Worm (Caenorhabditis elegans) whole organism, late embryonic: Measurements from ENCODE around the gene K11D12.7.

Source experiments
- C08G9.2 ChIP-seq: sonication (generic microtip); optimal IDR thresholded peaks from 2 replicates; lab custom pipeline; 2016; ENCODE audit warnings: mild to moderate bottlenecking, missing genetic modification characterization, moderate library complexity, missing compliant biosample characterization
- C38D4.7 ChIP-seq: fragments of 200-800 bp; sonication (Bioruptor generic); optimal IDR thresholded peaks from 2 replicates; lab custom pipeline; 2018; ENCODE audit warnings: mild to moderate bottlenecking, missing genetic modification characterization, moderate library complexity, missing compliant biosample characterization
- F13H6.1 ChIP-seq: sonication (generic microtip); optimal IDR thresholded peaks from 2 replicates; lab custom pipeline; 2016; ENCODE audit warnings: missing genetic modification characterization, missing compliant biosample characterization
- K02D7.2 ChIP-seq: sonication (generic microtip); optimal IDR thresholded peaks from 2 replicates; lab custom pipeline; 2017; ENCODE audit warnings: mild to moderate bottlenecking, missing genetic modification characterization, missing compliant biosample characterization
- K09A11.1 ChIP-seq: sonication (generic microtip); optimal IDR thresholded peaks from 2 replicates; lab custom pipeline; 2017; ENCODE audit warnings: antibody characterized with exemption, mild to moderate bottlenecking, missing genetic modification characterization, missing compliant biosample characterization; ENCODE audit not compliant: insufficient read depth
- ahr-1 ChIP-seq: sonication (generic microtip); optimal IDR thresholded peaks from 2 replicates; lab custom pipeline; 2016; ENCODE audit warnings: missing genetic modification characterization, missing compliant biosample characterization
- ama-1 ChIP-seq: fragments of 150-350 bp; optimal IDR thresholded peaks from 2 replicates; lab custom pipeline; 2014
- ceh-14 ChIP-seq: sonication (generic microtip); optimal IDR thresholded peaks from 2 replicates; lab custom pipeline; 2016; ENCODE audit warnings: missing genotype, missing genetic modification characterization, missing compliant biosample characterization
- ceh-19 ChIP-seq: fragments of 200-800 bp; sonication (Bioruptor generic); optimal IDR thresholded peaks from 2 replicates; lab custom pipeline; 2018; ENCODE audit warnings: mild to moderate bottlenecking, missing genetic modification characterization, missing compliant biosample characterization
- ceh-2 ChIP-seq: sonication (generic microtip); optimal IDR thresholded peaks from 2 replicates; lab custom pipeline; 2016; ENCODE audit warnings: missing genotype, missing genetic modification characterization, missing compliant biosample characterization
- ceh-24 ChIP-seq: sonication (generic microtip); optimal IDR thresholded peaks from 2 replicates; lab custom pipeline; 2016; ENCODE audit warnings: mild to moderate bottlenecking, missing genetic modification characterization, missing compliant biosample characterization
- ceh-30 ChIP-seq: fragments of 150-350 bp; optimal IDR thresholded peaks from 2 replicates; lab custom pipeline; 2014; ENCODE audit warnings: missing biosample characterization, missing genetic modification characterization
- ceh-31 ChIP-seq: sonication (generic microtip); optimal IDR thresholded peaks from 2 replicates; lab custom pipeline; 2016; ENCODE audit warnings: missing genetic modification characterization, missing compliant biosample characterization
- ceh-48 ChIP-seq: sonication (generic microtip); optimal IDR thresholded peaks from 2 replicates; lab custom pipeline; 2016; ENCODE audit warnings: missing genetic modification characterization, inconsistent platforms, missing compliant biosample characterization
- ceh-6 ChIP-seq: fragments of 200-800 bp; sonication (Bioruptor generic); optimal IDR thresholded peaks from 2 replicates; lab custom pipeline; 2018; ENCODE audit warnings: mild to moderate bottlenecking, missing genetic modification characterization, missing compliant biosample characterization
- ceh-9 ChIP-seq: sonication (generic microtip); optimal IDR thresholded peaks from 2 replicates; lab custom pipeline; 2016; ENCODE audit warnings: mild to moderate bottlenecking, missing genetic modification characterization, inconsistent platforms, missing compliant biosample characterization
- che-1 ChIP-seq: sonication (generic microtip); optimal IDR thresholded peaks from 2 replicates; lab custom pipeline; 2016; ENCODE audit warnings: mild to moderate bottlenecking, missing genetic modification characterization, missing compliant biosample characterization
- dmd-4 ChIP-seq: sonication (generic microtip); optimal IDR thresholded peaks from 2 replicates; lab custom pipeline; 2016; ENCODE audit warnings: borderline replicate concordance, missing genetic modification characterization, missing compliant biosample characterization
- dve-1 ChIP-seq: sonication (generic microtip); optimal IDR thresholded peaks from 2 replicates; lab custom pipeline; 2017; ENCODE audit warnings: antibody characterized with exemption, mild to moderate bottlenecking, missing genetic modification characterization, missing compliant biosample characterization
- elt-4 ChIP-seq: sonication (generic microtip); optimal IDR thresholded peaks from 2 replicates; lab custom pipeline; 2016; ENCODE audit warnings: missing genetic modification characterization, missing compliant biosample characterization
- fkh-10 ChIP-seq: fragments of 150-350 bp; optimal IDR thresholded peaks from 2 replicates; lab custom pipeline; 2014; ENCODE audit warnings: missing biosample characterization, missing genetic modification reagents, missing genetic modification characterization
- fkh-6 ChIP-seq: sonication (generic microtip); optimal IDR thresholded peaks from 2 replicates; lab custom pipeline; 2016; ENCODE audit warnings: missing genetic modification characterization, missing compliant biosample characterization
- gmeb-2 ChIP-seq: sonication (generic microtip); optimal IDR thresholded peaks from 2 replicates; lab custom pipeline; 2016; ENCODE audit warnings: missing genetic modification characterization, inconsistent platforms, missing compliant biosample characterization
- hlh-15 ChIP-seq: sonication (generic microtip); optimal IDR thresholded peaks from 2 replicates; lab custom pipeline; 2016; ENCODE audit warnings: missing genetic modification characterization, missing compliant biosample characterization
- hlh-30 ChIP-seq: sonication (generic microtip); optimal IDR thresholded peaks from 2 replicates; lab custom pipeline; 2017; ENCODE audit warnings: antibody characterized with exemption, missing genetic modification characterization, missing compliant biosample characterization; ENCODE audit not compliant: insufficient read depth
- hlh-6 ChIP-seq: sonication (generic microtip); optimal IDR thresholded peaks from 2 replicates; lab custom pipeline; 2016; ENCODE audit warnings: missing genotype, missing genetic modification characterization, missing compliant biosample characterization
- lim-6 ChIP-seq: sonication (generic microtip); optimal IDR thresholded peaks from 2 replicates; lab custom pipeline; 2016; ENCODE audit warnings: missing genetic modification characterization, missing compliant biosample characterization
- lin-11 ChIP-seq: fragments of 200-800 bp; sonication (Bioruptor generic); optimal IDR thresholded peaks from 2 replicates; lab custom pipeline; 2018; ENCODE audit warnings: mild to moderate bottlenecking, missing genetic modification characterization, missing compliant biosample characterization
- nhr-11 ChIP-seq: fragments of 150-350 bp; optimal IDR thresholded peaks from 2 replicates; lab custom pipeline; 2014; ENCODE audit warnings: missing biosample characterization, missing genetic modification characterization
- nhr-232 ChIP-seq: sonication (generic microtip); optimal IDR thresholded peaks from 2 replicates; lab custom pipeline; 2016; ENCODE audit warnings: missing genetic modification characterization, missing compliant biosample characterization
- npax-4 ChIP-seq: sonication (generic microtip); optimal IDR thresholded peaks from 2 replicates; lab custom pipeline; 2016; ENCODE audit warnings: missing genetic modification characterization, missing compliant biosample characterization
- pag-3 ChIP-seq: sonication (generic microtip); optimal IDR thresholded peaks from 2 replicates; lab custom pipeline; 2016; ENCODE audit warnings: missing compliant biosample characterization, missing genetic modification characterization, borderline replicate concordance
- pha-2 ChIP-seq: sonication (generic microtip); optimal IDR thresholded peaks from 2 replicates; lab custom pipeline; 2017; ENCODE audit warnings: mild to moderate bottlenecking, missing genetic modification characterization, missing compliant biosample characterization
- pha-4 ChIP-seq: fragments of 150-350 bp; optimal IDR thresholded peaks from 2 replicates; lab custom pipeline; 2018; ENCODE audit warnings: missing biosample characterization, missing genetic modification reagents, missing genetic modification characterization
- pqm-1 ChIP-seq: sonication (generic microtip); optimal IDR thresholded peaks from 2 replicates; lab custom pipeline; 2016; ENCODE audit warnings: missing genetic modification characterization, missing compliant biosample characterization
- pros-1 ChIP-seq: fragments of 150-350 bp; optimal IDR thresholded peaks from 2 replicates; lab custom pipeline; 2014; ENCODE audit warnings: missing biosample characterization, missing genetic modification reagents, missing genetic modification characterization
- ref-2 ChIP-seq: sonication (generic microtip); optimal IDR thresholded peaks from 2 replicates; lab custom pipeline; 2016; ENCODE audit warnings: missing genetic modification characterization, missing compliant biosample characterization
- rnt-1 ChIP-seq: sonication (generic microtip); optimal IDR thresholded peaks from 2 replicates; lab custom pipeline; 2016; ENCODE audit warnings: missing genetic modification characterization, missing compliant biosample characterization
- sdc-2 ChIP-seq: sonication (generic microtip); optimal IDR thresholded peaks from 2 replicates; lab custom pipeline; 2016; ENCODE audit warnings: missing genotype, missing genetic modification characterization, missing compliant biosample characterization
- sox-4 ChIP-seq: sonication (generic microtip); optimal IDR thresholded peaks from 2 replicates; lab custom pipeline; 2017; ENCODE audit warnings: mild to moderate bottlenecking, missing genetic modification characterization, inconsistent platforms, missing compliant biosample characterization
- syd-9 ChIP-seq: sonication (generic microtip); optimal IDR thresholded peaks from 2 replicates; lab custom pipeline; 2016; ENCODE audit warnings: mild to moderate bottlenecking, missing genetic modification characterization, moderate library complexity, missing compliant biosample characterization
- tbx-7 ChIP-seq: sonication (generic microtip); optimal IDR thresholded peaks from 2 replicates; lab custom pipeline; 2016; ENCODE audit warnings: missing genotype, missing genetic modification characterization, missing compliant biosample characterization
- ttx-3 ChIP-seq: sonication (generic microtip); optimal IDR thresholded peaks from 2 replicates; lab custom pipeline; 2016; ENCODE audit warnings: missing genetic modification reagents, missing genetic modification characterization, missing compliant biosample characterization
- unc-3 ChIP-seq, 2 experiments: fragments of 200-800 bp in 1 of 2; sonication (Bioruptor generic) in 1 of 2; sonication (generic microtip) in 1 of 2; conservative IDR thresholded peaks in 1 of 2; optimal IDR thresholded peaks in 1 of 2; 2 replicates each; pipeline versions ENCODE4 v1.3.6 to Lab custom; 2016 to 2022; ENCODE audit warnings: missing compliant biosample characterization in 2 of 2, missing genetic modification characterization in 2 of 2, missing genetic modification reagents in 1 of 2
- unc-86 ChIP-seq: sonication (generic microtip); optimal IDR thresholded peaks from 2 replicates; lab custom pipeline; 2016; ENCODE audit warnings: missing genetic modification characterization, missing compliant biosample characterization
- ztf-16 ChIP-seq: sonication (generic microtip); optimal IDR thresholded peaks from 2 replicates; lab custom pipeline; 2017; ENCODE audit warnings: missing genetic modification characterization, missing compliant biosample characterization

K11D12.7 gene

ce11 chrV:5052233-5052632, 16.0 kb upstream of the K11D12.7 start, which contains the start of gene K11D12.12:
Gene K11D12.12 (plus strand): TSS chrV:5052261.
- no peak for TF ChIP-seq ceh-24
- TF ChIP-seq pros-1 (tag; lab: Kevin White, UChicago), result no peak
- TF ChIP-seq hlh-6, result no peak
- no peak for TF ChIP-seq unc-86 (tag; lab: Kevin White, UChicago)
- TF ChIP-seq ztf-16, result no peak
- no peak for TF ChIP-seq ceh-9 (tag; lab: Kevin White, UChicago)
- TF ChIP-seq npax-4 (tag; lab: Kevin White, UChicago), result no peak
- TF ChIP-seq tbx-7 (tag; lab: Kevin White, UChicago), result no peak
- TF ChIP-seq ahr-1 (tag; lab: Kevin White, UChicago), result no peak
- no peak for TF ChIP-seq K02D7.2 (tag; lab: Kevin White, UChicago)
- TF ChIP-seq ceh-48 (tag; lab: Kevin White, UChicago), result no peak
- no peak for TF ChIP-seq pqm-1 (tag; lab: Kevin White, UChicago)
- no peak for TF ChIP-seq ceh-30
- TF ChIP-seq rnt-1 (tag; lab: Kevin White, UChicago), result no peak
- TF ChIP-seq ref-2, result no peak
- TF ChIP-seq K09A11.1 (tag; lab: Kevin White, UChicago), result no peak
- no peak for TF ChIP-seq ceh-19 (GFP tag; lab: Kevin White, UChicago)
- no peak for TF ChIP-seq pha-4 (tag; lab: Kevin White, UChicago)
- no peak for TF ChIP-seq sdc-2

ce11 chrV:5050073-5050599, 13.9 kb upstream of the K11D12.7 start:
- TF ChIP-seq C08G9.2 (tag; lab: Kevin White, UChicago), result no peak
- no peak for TF ChIP-seq ceh-24
- no peak for TF ChIP-seq ttx-3 (tag; lab: Kevin White, UChicago)
- TF ChIP-seq dmd-4, result no peak
- no peak for TF ChIP-seq sox-4 (tag; lab: Kevin White, UChicago)
- no peak for TF ChIP-seq F13H6.1

- TF ChIP-seq pha-2 (tag; lab: Kevin White, UChicago) (peak; percentile 63), ceh-19 (GFP tag; lab: Kevin White, UChicago) (no peak), pros-1 (tag; lab: Kevin White, UChicago) (no peak), pqm-1 (tag; lab: Kevin White, UChicago) (peak; percentile 38), ceh-6 (GFP tag; lab: Kevin White, UChicago) (no peak), nhr-232 (no peak), sox-4 (tag; lab: Kevin White, UChicago) (no peak), hlh-6 (no peak), pha-4 (tag; lab: Kevin White, UChicago) (no peak), che-1 (no peak), lim-6 (tag; lab: Kevin White, UChicago) (peak; percentile 24), syd-9 (tag; lab: Kevin White, UChicago) (peak; percentile 35), ceh-31 (tag; lab: Kevin White, UChicago) (peak; percentile 89), ceh-2 (tag; lab: Kevin White, UChicago) (no peak), gmeb-2 (tag; lab: Kevin White, UChicago) (no peak), F13H6.1 (peak; percentile 68), hlh-15 (tag; lab: Kevin White, UChicago) (no peak), lin-11 (no peak), unc-3 (GFP tag; conservative IDR thresholded peaks at IDR 0.05; lab: Robert Waterston, UW) (peak; percentile 9; the same call in 1 of the 2 replicates), unc-3 (tag; optimal IDR thresholded peaks at IDR 0.05; lab: Kevin White, UChicago) (no peak), fkh-10 (no peak), K09A11.1 (tag; lab: Kevin White, UChicago) (peak; percentile 29), nhr-11 (tag; lab: Kevin White, UChicago) (no peak), tbx-7 (tag; lab: Kevin White, UChicago) (no peak), ama-1 (peak; percentile 35), ceh-48 (tag; lab: Kevin White, UChicago) (no peak), ceh-30 (no peak), elt-4 (tag; lab: Kevin White, UChicago) (no peak), ceh-9 (tag; lab: Kevin White, UChicago) (no peak), fkh-6 (no peak), dve-1 (tag; lab: Kevin White, UChicago) (peak; percentile 82), ttx-3 (tag; lab: Kevin White, UChicago) (no peak), C08G9.2 (tag; lab: Kevin White, UChicago) (peak; percentile 1), sdc-2 (no peak), ceh-14 (tag; lab: Kevin White, UChicago) (peak; percentile 66), C38D4.7 (no peak), pag-3 (tag; lab: Kevin White, UChicago) (no peak), hlh-30 (tag; lab: Kevin White, UChicago) (no peak)
Measured at ce11 chrV:5049333-5049942, 13.2 kb upstream of the K11D12.7 start, which contains the start of the genes pqn-51 and K11D12.14. Gene pqn-51 (plus strand): TSS chrV:5049607. Gene K11D12.14 (plus strand): TSS chrV:5049636.
